Worm (Caenorhabditis elegans) whole organism, young adult: ENCODE measurements around the gene F52C9.5.
A peak's percentile ranks its signal among the peaks of the same experiment; 100 is the strongest.

ENCODE experiments used
- F22D6.2 ChIP-seq: sonication (generic microtip); optimal IDR thresholded peaks from 2 replicates; lab custom pipeline; 2016; ENCODE audit warnings: mild to moderate bottlenecking, missing genetic modification characterization, missing compliant biosample characterization
- F33H1.4 ChIP-seq: fragments of 200-800 bp; sonication (Bioruptor generic); IDR thresholded peaks from 2 replicates; pipeline ENCODE4 v1.3.6; 2022; ENCODE audit warnings: missing genetic modification reagents, missing genetic modification characterization, missing compliant biosample characterization
- F37B4.10 ChIP-seq: fragments of 200-800 bp; sonication (Bioruptor generic); IDR thresholded peaks from 2 replicates; pipeline ENCODE4 v1.3.6; 2022; ENCODE audit warnings: missing genetic modification characterization, missing compliant biosample characterization
- F49E8.2 ChIP-seq: sonication (generic microtip); optimal IDR thresholded peaks from 3 replicates; lab custom pipeline; 2017; ENCODE audit warnings: missing genetic modification characterization, mild to moderate bottlenecking, missing compliant biosample characterization, antibody characterized with exemption, moderate library complexity; ENCODE audit not compliant: insufficient read depth
- F57A8.1 ChIP-seq: fragments of 200-800 bp; sonication (Bioruptor generic); optimal IDR thresholded peaks from 2 replicates; lab custom pipeline; 2018; ENCODE audit warnings: mild to moderate bottlenecking, missing genetic modification characterization, moderate library complexity, missing compliant biosample characterization
- K11D2.4 ChIP-seq: fragments of 200-800 bp; sonication (Bioruptor generic); IDR thresholded peaks from 2 replicates; pipeline ENCODE4 v1.3.6; 2022; ENCODE audit warnings: missing genetic modification reagents, missing genetic modification characterization, missing compliant biosample characterization
- Y79H2A.3 ChIP-seq: fragments of 200-800 bp; sonication (Bioruptor generic); conservative IDR thresholded peaks from 2 replicates; pipeline ENCODE4 v1.3.6; 2022; ENCODE audit warnings: missing genetic modification reagents, missing genetic modification characterization, missing compliant biosample characterization
- ZK185.1 ChIP-seq: sonication (generic microtip); optimal IDR thresholded peaks from 2 replicates; lab custom pipeline; 2016; ENCODE audit warnings: mild to moderate bottlenecking, missing genetic modification characterization, missing compliant biosample characterization; ENCODE audit not compliant: poor library complexity, severe bottlenecking
- akir-1 ChIP-seq: fragments of 200-800 bp; sonication (Bioruptor generic); optimal IDR thresholded peaks from 2 replicates; lab custom pipeline; 2018; ENCODE audit warnings: mild to moderate bottlenecking, missing genetic modification characterization, moderate library complexity, missing compliant biosample characterization
- athp-1 ChIP-seq: sonication (generic microtip); optimal IDR thresholded peaks from 2 replicates; lab custom pipeline; 2017; ENCODE audit warnings: mild to moderate bottlenecking, missing genetic modification characterization, missing compliant biosample characterization
- cebp-1 ChIP-seq, 2 experiments: fragments of 200-800 bp in 1 of 2; sonication (Bioruptor generic) in 1 of 2; sonication (generic microtip) in 1 of 2; IDR thresholded peaks in 1 of 2; optimal IDR thresholded peaks in 1 of 2; 2 replicates each; pipeline versions ENCODE4 v1.3.6 to Lab custom; 2017 to 2022; ENCODE audit warnings: missing compliant biosample characterization in 2 of 2, missing genetic modification characterization in 2 of 2, mild to moderate bottlenecking in 1 of 2, missing genetic modification reagents in 1 of 2, moderate library complexity in 1 of 2
- cebp-2 ChIP-seq: fragments of 200-800 bp; sonication (Bioruptor generic); IDR thresholded peaks from 2 replicates; pipeline ENCODE4 v1.3.6; 2022; ENCODE audit warnings: missing genetic modification characterization, missing compliant biosample characterization
- ceh-27 ChIP-seq: fragments of 200-800 bp; sonication (Bioruptor generic); optimal IDR thresholded peaks from 2 replicates; lab custom pipeline; 2018; ENCODE audit warnings: mild to moderate bottlenecking, missing genetic modification characterization, moderate library complexity, missing compliant biosample characterization
- ceh-91 ChIP-seq: fragments of 200-800 bp; sonication (Bioruptor generic); IDR thresholded peaks from 2 replicates; pipeline ENCODE4 v1.3.6; 2022; ENCODE audit warnings: missing genetic modification reagents, missing genetic modification characterization, missing compliant biosample characterization
- dox-1 ChIP-seq: fragments of 200-800 bp; sonication (Bioruptor generic); IDR thresholded peaks from 2 replicates; pipeline ENCODE4 v1.3.6; 2022; ENCODE audit warnings: missing genetic modification reagents, missing genetic modification characterization, missing compliant biosample characterization
- dpff-1 ChIP-seq: sonication (generic microtip); optimal IDR thresholded peaks from 2 replicates; lab custom pipeline; 2017; ENCODE audit warnings: mild to moderate bottlenecking, missing genetic modification characterization, missing compliant biosample characterization
- ekl-4 ChIP-seq: fragments of 200-800 bp; sonication (Bioruptor generic); IDR thresholded peaks from 2 replicates; pipeline ENCODE4 v1.3.6; 2022; ENCODE audit warnings: missing genetic modification reagents, missing genetic modification characterization, missing compliant biosample characterization
- fkh-3 ChIP-seq: sonication (generic microtip); optimal IDR thresholded peaks from 2 replicates; lab custom pipeline; 2016; ENCODE audit warnings: mild to moderate bottlenecking, missing genetic modification characterization, missing compliant biosample characterization
- gei-17 ChIP-seq: fragments of 200-800 bp; sonication (Bioruptor generic); optimal IDR thresholded peaks from 2 replicates; lab custom pipeline; 2018; ENCODE audit warnings: mild to moderate bottlenecking, missing genetic modification characterization, missing compliant biosample characterization
- him-1 ChIP-seq: sonication (generic microtip); optimal IDR thresholded peaks from 2 replicates; lab custom pipeline; 2016; ENCODE audit warnings: missing genotype, missing genetic modification reagents, missing genetic modification characterization, missing compliant biosample characterization
- hlh-12 ChIP-seq: sonication (generic microtip); optimal IDR thresholded peaks from 2 replicates; lab custom pipeline; 2016; ENCODE audit warnings: missing genetic modification characterization, missing compliant biosample characterization
- hlh-26 ChIP-seq: fragments of 200-800 bp; sonication (Bioruptor generic); conservative IDR thresholded peaks from 2 replicates; pipeline ENCODE4 v1.3.6; 2022; ENCODE audit warnings: missing genetic modification reagents, missing genetic modification characterization, missing compliant biosample characterization
- hmg-20 ChIP-seq: fragments of 200-800 bp; sonication (Bioruptor generic); IDR thresholded peaks from 2 replicates; pipeline ENCODE4 v1.3.6; 2022; ENCODE audit warnings: missing genetic modification reagents, missing genetic modification characterization, missing compliant biosample characterization
- lag-1 ChIP-seq: fragments of 200-800 bp; sonication (Bioruptor generic); IDR thresholded peaks from 2 replicates; pipeline ENCODE4 v1.3.6; 2022; ENCODE audit warnings: missing genetic modification reagents, missing genetic modification characterization, missing compliant biosample characterization
- lin-26 ChIP-seq: fragments of 200-800 bp; sonication (Bioruptor generic); IDR thresholded peaks from 2 replicates; pipeline ENCODE4 v1.3.6; 2022; ENCODE audit warnings: missing genetic modification reagents, missing genetic modification characterization, missing compliant biosample characterization
- lin-35 ChIP-seq, 3 experiments: fragments of 150-350 bp in 2 of 3; sonication (generic microtip) in 1 of 3; optimal IDR thresholded peaks; 2 replicates each; lab custom pipeline; 2014 to 2018; ENCODE audit warnings: missing biosample characterization in 3 of 3, missing genetic modification characterization in 3 of 3, missing genetic modification reagents in 3 of 3
- lsl-1 ChIP-seq: fragments of 200-800 bp; sonication (Bioruptor generic); optimal IDR thresholded peaks from 2 replicates; lab custom pipeline; 2018; ENCODE audit warnings: mild to moderate bottlenecking, missing genetic modification characterization, moderate library complexity, missing compliant biosample characterization
- lsy-27 ChIP-seq: sonication (generic microtip); optimal IDR thresholded peaks from 2 replicates; lab custom pipeline; 2017; ENCODE audit warnings: missing genetic modification characterization, mild to moderate bottlenecking, missing compliant biosample characterization, antibody characterized with exemption, missing genotype, borderline replicate concordance; ENCODE audit not compliant: insufficient read depth
- mxl-1 ChIP-seq: sonication (generic microtip); optimal IDR thresholded peaks from 2 replicates; lab custom pipeline; 2016; ENCODE audit warnings: missing genetic modification characterization, missing compliant biosample characterization
- nhr-27 ChIP-seq: fragments of 200-800 bp; sonication (Bioruptor generic); optimal IDR thresholded peaks from 2 replicates; lab custom pipeline; 2018; ENCODE audit warnings: mild to moderate bottlenecking, missing genetic modification characterization, moderate library complexity, missing compliant biosample characterization
- rec-8 ChIP-seq, 2 experiments: sonication (generic microtip); optimal IDR thresholded peaks; 2 replicates each; lab custom pipeline; 2016; ENCODE audit warnings: mild to moderate bottlenecking in 2 of 2, missing genetic modification characterization in 2 of 2, missing genetic modification reagents in 2 of 2, missing genotype in 2 of 2, missing biosample characterization in 1 of 2, missing compliant biosample characterization in 1 of 2, moderate library complexity in 1 of 2
- rpc-1 ChIP-seq, 2 experiments: fragments of 150-350 bp in 1 of 2; sonication (generic microtip) in 1 of 2; optimal IDR thresholded peaks; 2 replicates each; lab custom pipeline; 2014 to 2018; ENCODE audit warnings: missing biosample characterization in 1 of 2, missing genetic modification characterization in 1 of 2, missing genetic modification reagents in 1 of 2, missing genotype in 1 of 2
- sdz-38 ChIP-seq: sonication (generic microtip); optimal IDR thresholded peaks from 2 replicates; lab custom pipeline; 2016; ENCODE audit warnings: missing genotype, missing genetic modification characterization, missing compliant biosample characterization
- sea-2 ChIP-seq: fragments of 200-800 bp; sonication (Bioruptor generic); IDR thresholded peaks from 2 replicates; pipeline ENCODE4 v1.3.6; 2022; ENCODE audit warnings: missing genetic modification characterization, missing compliant biosample characterization
- snpc-3.4 ChIP-seq: sonication (generic microtip); optimal IDR thresholded peaks from 2 replicates; lab custom pipeline; 2017; ENCODE audit warnings: missing genetic modification characterization, mild to moderate bottlenecking, missing compliant biosample characterization, antibody characterized with exemption, moderate library complexity, missing genotype, missing genetic modification reagents
- snpc-4 ChIP-seq, 5 experiments: fragments of 150-350 bp in 1 of 5; sonication (generic microtip) in 4 of 5; optimal IDR thresholded peaks; 2 replicates each; lab custom pipeline; 2014 to 2018; ENCODE audit warnings: missing genetic modification characterization in 5 of 5, missing biosample characterization in 3 of 5, antibody characterized with exemption in 2 of 5, mild to moderate bottlenecking in 2 of 5, missing compliant biosample characterization in 2 of 5, missing genotype in 2 of 5, moderate library complexity in 2 of 5, missing genetic modification reagents in 1 of 5
- somi-1 ChIP-seq: fragments of 200-800 bp; sonication (Bioruptor generic); optimal IDR thresholded peaks from 2 replicates; lab custom pipeline; 2018; ENCODE audit warnings: mild to moderate bottlenecking, missing genetic modification characterization, missing compliant biosample characterization
- ztf-18 ChIP-seq: sonication (generic microtip); optimal IDR thresholded peaks from 2 replicates; lab custom pipeline; 2016; ENCODE audit warnings: missing genotype, mild to moderate bottlenecking, missing genetic modification characterization, missing compliant biosample characterization
- ztf-26 ChIP-seq: sonication (generic microtip); optimal IDR thresholded peaks from 2 replicates; lab custom pipeline; 2017; ENCODE audit warnings: missing genetic modification characterization, missing compliant biosample characterization

The F52C9.5 gene

DNA sequence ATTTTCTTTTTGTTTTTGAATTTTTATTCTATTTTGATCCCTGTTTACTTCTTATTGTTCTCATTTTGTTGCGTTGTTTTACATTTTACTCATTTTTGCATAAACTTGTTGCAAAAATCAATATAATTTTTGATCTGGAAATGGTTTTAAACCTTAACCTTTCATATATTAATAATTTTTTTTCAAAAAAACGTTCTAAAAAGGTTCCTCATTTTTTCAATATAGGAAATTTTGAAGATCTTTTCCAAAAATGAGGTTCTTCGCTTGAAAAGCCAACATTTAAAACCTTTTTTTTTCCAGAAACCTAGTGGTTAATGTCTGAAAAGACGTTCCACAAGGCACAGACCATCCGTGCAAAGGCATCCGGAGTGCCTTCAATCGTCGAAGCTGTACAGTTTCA is 41.6 kb upstream of the F52C9.5 start, which contains the start of gene gop-3 (continued):
- TF ChIP-seq sdz-38 (tag; lab: Kevin White, UChicago) (no peak), nhr-27 (no peak), athp-1 (tag; lab: Kevin White, UChicago) (no peak), lin-26 (GFP tag; lab: Robert Waterston, UW) (no peak)
- TF ChIP-seq, all 124 proteins: peak for 0

DNA sequence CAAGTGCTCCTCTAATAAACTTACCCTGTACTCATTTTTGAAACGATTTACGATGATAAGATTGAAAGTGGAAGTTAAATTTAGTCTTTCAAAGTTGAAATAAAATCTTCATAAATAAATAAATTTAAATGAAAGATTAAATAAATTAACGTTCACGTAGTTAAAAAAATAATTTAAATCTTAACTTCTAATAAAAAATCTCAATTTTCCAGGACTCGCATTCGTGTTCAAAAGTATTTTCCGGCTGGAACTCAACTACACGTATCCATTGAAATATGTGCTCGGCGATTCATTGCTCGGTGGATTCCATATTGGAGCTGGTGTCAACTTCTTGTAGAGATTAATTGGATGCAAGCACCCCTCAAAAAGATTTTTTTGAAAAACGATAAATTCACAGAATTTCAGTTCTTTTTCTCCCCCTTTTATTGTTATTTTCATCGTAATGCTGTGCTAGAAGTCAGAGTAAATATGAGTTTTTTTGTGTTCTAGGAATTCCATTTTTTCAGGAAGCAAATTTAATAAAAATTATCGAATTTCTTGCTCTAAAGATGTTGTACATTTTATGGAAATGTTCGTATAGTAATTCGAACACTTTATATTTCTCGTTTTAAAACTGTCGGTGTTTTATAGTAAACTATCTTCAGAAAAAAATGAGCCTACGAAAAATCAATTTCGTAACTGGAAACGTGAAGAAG is 38.6 kb upstream of the F52C9.5 start, which contains the start of the genes C34E10.9 and hap-1:
Gene C34E10.9 (minus strand): TSS at position 101 of the 695 bp plus-strand sequence.
Gene hap-1 (plus strand): TSS at position 645 of the 695 bp plus-strand sequence.
- TF ChIP-seq gei-17 (no peak), cebp-1 (GFP tag; IDR thresholded peaks at IDR 0.05; lab: Robert Waterston, UW) (no peak), cebp-1 (tag; optimal IDR thresholded peaks at IDR 0.05; lab: Kevin White, UChicago) (no peak), snpc-4 (GFP tag; optimal IDR thresholded peaks at IDR 0.05; lab: Kevin White, UChicago) (no peak), snpc-4 (tag; optimal IDR thresholded peaks at IDR 0.05; lab: Kevin White, UChicago) (no peak), ztf-26 (no peak), ZK185.1 (tag; lab: Kevin White, UChicago) (no peak), sea-2 (GFP tag; lab: Robert Waterston, UW) (no peak), lsl-1 (GFP tag; lab: Kevin White, UChicago) (no peak), nhr-27 (no peak)

DNA sequence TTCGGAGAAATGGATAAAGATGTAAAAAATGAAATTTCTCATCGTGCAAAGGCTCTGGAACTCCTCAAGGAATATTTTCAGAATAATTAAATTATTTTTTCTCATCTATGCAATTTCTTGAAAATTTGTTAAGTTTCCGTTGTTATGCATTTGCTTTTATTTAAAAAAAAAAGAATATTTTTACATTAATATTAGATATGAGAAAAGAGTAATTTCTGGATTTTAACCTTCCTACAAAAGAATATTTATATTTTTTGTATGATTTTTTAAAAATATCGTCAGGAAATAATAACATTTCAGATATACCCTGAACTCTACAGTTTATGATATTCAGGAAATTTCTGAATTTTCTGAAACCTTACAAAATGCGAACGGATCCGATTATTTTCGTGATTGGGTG is 37.2 kb upstream of the F52C9.5 start, which contains the start of gene gro-1:
Gene gro-1 (plus strand): TSS at position 301 of the 400 bp plus-strand sequence.
- TF ChIP-seq hmg-20 (GFP tag; lab: Robert Waterston, UW) (no peak), somi-1 (GFP tag; lab: Kevin White, UChicago) (no peak), F57A8.1 (GFP tag; lab: Kevin White, UChicago) (no peak), cebp-2 (GFP tag; lab: Robert Waterston, UW) (no peak), Y79H2A.3 (GFP tag; lab: Robert Waterston, UW) (no peak), hlh-26 (no peak), mxl-1 (tag; lab: Kevin White, UChicago) (no peak), lsl-1 (GFP tag; lab: Kevin White, UChicago) (no peak), dox-1 (no peak), dpff-1 (no peak), K11D2.4 (GFP tag; lab: Robert Waterston, UW) (no peak), hlh-12 (no peak), F49E8.2 (tag; lab: Kevin White, UChicago) (no peak), lin-35 (GFP tag; optimal IDR thresholded peaks at IDR 0.05; lab: Kevin White, UChicago) (no peak), lag-1 (GFP tag; lab: Robert Waterston, UW) (no peak), sdz-38 (tag; lab: Kevin White, UChicago) (no peak)

ce11 chrIII:5267217-5267906 is 34.7 kb upstream of the F52C9.5 start, which contains the start of gene ZC395.5:
Gene ZC395.5, plus strand, starts transcription at chrIII:5267848.
- TF ChIP-seq ekl-4 (GFP tag; lab: Robert Waterston, UW) (no peak), fkh-3 (no peak), ceh-91 (GFP tag; lab: Robert Waterston, UW) (no peak), ztf-18 (tag; lab: Kevin White, UChicago) (no peak), F33H1.4 (GFP tag; lab: Robert Waterston, UW) (no peak), rpc-1 (optimal IDR thresholded peaks at IDR 0.05; lab: Kevin White, UChicago) (no peak), rpc-1 (tag; optimal IDR thresholded peaks at IDR 0.05; lab: Kevin White, UChicago) (peak; percentile 45), rec-8 (tag; optimal IDR thresholded peaks at IDR 0.05; lab: Kevin White, UChicago) (no peak), him-1 (tag; lab: Kevin White, UChicago) (peak; percentile 4), snpc-3.4 (tag; lab: Kevin White, UChicago) (no peak), lsy-27 (tag; lab: Kevin White, UChicago) (no peak), F22D6.2 (tag; lab: Kevin White, UChicago) (no peak), sea-2 (GFP tag; lab: Robert Waterston, UW) (no peak), akir-1 (no peak), lin-35 (GFP tag; optimal IDR thresholded peaks at IDR 0.05; lab: Kevin White, UChicago) (peak in 1 of 3 experiments; percentile 31), F37B4.10 (GFP tag; lab: Robert Waterston, UW) (no peak), ceh-27 (peak; percentile 17)
